Fruit fly (Drosophila melanogaster) whole organism, prepupa: ENCODE data around the gene t-cup.

ENCODE experiments used
- Blimp-1 ChIP-seq: fragments of 200-800 bp; sonication (Bioruptor generic); optimal IDR thresholded peaks from 3 replicates; lab custom pipeline; 2017; ENCODE audit warnings: missing biosample characterization, missing genetic modification characterization, mild to moderate bottlenecking, moderate library complexity, missing genetic modification reagents
- CG10631 ChIP-seq: fragments of 200-800 bp; sonication (Bioruptor generic); optimal IDR thresholded peaks from 2 replicates; lab custom pipeline; 2016; ENCODE audit warnings: missing biosample characterization, missing genetic modification characterization
- CG10669 ChIP-seq: fragments of 200-800 bp; sonication (Bioruptor generic); optimal IDR thresholded peaks from 3 replicates; lab custom pipeline; 2018; ENCODE audit warnings: missing biosample characterization, mild to moderate bottlenecking, missing genetic modification characterization, moderate library complexity
- CG11294 ChIP-seq: fragments of 200-800 bp; sonication (Bioruptor generic); IDR thresholded peaks from 2 replicates; pipeline ENCODE4 v1.3.6; 2022; ENCODE audit warnings: missing biosample characterization, missing genetic modification characterization
- CG11902 ChIP-seq: fragments of 200-800 bp; sonication (Bioruptor generic); optimal IDR thresholded peaks from 3 replicates; lab custom pipeline; 2016; ENCODE audit warnings: missing biosample characterization, missing genetic modification characterization
- CG15336 ChIP-seq: fragments of 200-800 bp; sonication (Bioruptor generic); IDR thresholded peaks from 2 replicates; pipeline ENCODE4 v1.3.6; 2022; ENCODE audit warnings: missing biosample characterization, missing genetic modification characterization
- CG1621 ChIP-seq: fragments of 200-800 bp; sonication (Bioruptor generic); optimal IDR thresholded peaks from 3 replicates; lab custom pipeline; 2018; ENCODE audit warnings: missing biosample characterization, mild to moderate bottlenecking, missing genetic modification characterization
- CG16779 ChIP-seq: fragments of 200-800 bp; sonication (Bioruptor generic); optimal IDR thresholded peaks from 3 replicates; lab custom pipeline; 2017; ENCODE audit warnings: missing biosample characterization, mild to moderate bottlenecking, missing genetic modification characterization
- CG3032 ChIP-seq: fragments of 200-800 bp; optimal IDR thresholded peaks from 2 replicates; lab custom pipeline; 2019; ENCODE audit warnings: missing biosample characterization, mild to moderate bottlenecking, missing genetic modification characterization, moderate library complexity
- CG32006 ChIP-seq: fragments of 200-800 bp; sonication (Bioruptor generic); optimal IDR thresholded peaks from 3 replicates; lab custom pipeline; 2017; ENCODE audit warnings: missing biosample characterization, mild to moderate bottlenecking, missing genetic modification characterization
- CG3919 ChIP-seq: fragments of 200-800 bp; sonication (Bioruptor generic); optimal IDR thresholded peaks from 3 replicates; lab custom pipeline; 2016; ENCODE audit warnings: missing biosample characterization, missing genetic modification characterization
- CG6163 ChIP-seq: fragments of 200-800 bp; sonication (Bioruptor generic); IDR thresholded peaks from 3 replicates; pipeline ENCODE4 v1.3.6; 2022; ENCODE audit warnings: missing biosample characterization, missing genetic modification characterization
- CG6276 ChIP-seq: fragments of 200-800 bp; sonication (Bioruptor generic); optimal IDR thresholded peaks from 2 replicates; lab custom pipeline; 2017; ENCODE audit warnings: missing biosample characterization, mild to moderate bottlenecking, missing genetic modification characterization
- CG6792 ChIP-seq: fragments of 200-800 bp; sonication (Bioruptor generic); optimal IDR thresholded peaks from 3 replicates; lab custom pipeline; 2016; ENCODE audit warnings: missing biosample characterization, missing genetic modification characterization
- CG6808 ChIP-seq: fragments of 200-800 bp; sonication (Bioruptor generic); optimal IDR thresholded peaks from 3 replicates; lab custom pipeline; 2017; ENCODE audit warnings: missing biosample characterization, missing genetic modification characterization, mild to moderate bottlenecking, moderate library complexity, missing genetic modification reagents
- CG6854 ChIP-seq: fragments of 200-800 bp; sonication (Bioruptor generic); optimal IDR thresholded peaks from 2 replicates; lab custom pipeline; 2017; ENCODE audit warnings: missing biosample characterization, mild to moderate bottlenecking, missing genetic modification characterization
- CG7368 ChIP-seq: fragments of 200-800 bp; sonication (Bioruptor generic); optimal IDR thresholded peaks from 3 replicates; lab custom pipeline; 2016; ENCODE audit warnings: missing biosample characterization, missing genetic modification characterization
- CG8319 ChIP-seq: fragments of 200-800 bp; sonication (Bioruptor generic); optimal IDR thresholded peaks from 3 replicates; lab custom pipeline; 2016; ENCODE audit warnings: missing biosample characterization, missing genetic modification characterization
- CG9139 ChIP-seq: fragments of 200-800 bp; sonication (Bioruptor generic); optimal IDR thresholded peaks from 3 replicates; lab custom pipeline; 2017; ENCODE audit warnings: missing biosample characterization, mild to moderate bottlenecking, missing genetic modification characterization
- Eip75B ChIP-seq: fragments of 200-800 bp; sonication (Bioruptor generic); optimal IDR thresholded peaks from 3 replicates; lab custom pipeline; 2016; ENCODE audit warnings: missing biosample characterization, missing genetic modification characterization
- Eip78C ChIP-seq: fragments of 200-800 bp; sonication (Bioruptor generic); peaks from one replicate; lab custom pipeline; 2016; ENCODE audit warnings: missing biosample characterization, missing genetic modification characterization
- Eip93F ChIP-seq: fragments of 200-800 bp; sonication (Bioruptor generic); optimal IDR thresholded peaks from 2 replicates; lab custom pipeline; 2016; ENCODE audit warnings: missing biosample characterization, mild to moderate bottlenecking, missing genetic modification characterization
- Ets96B ChIP-seq: fragments of 200-800 bp; optimal IDR thresholded peaks from 2 replicates; lab custom pipeline; 2019; ENCODE audit warnings: missing biosample characterization, mild to moderate bottlenecking, missing genetic modification characterization, moderate library complexity
- Hr38 ChIP-seq: sonication (Bioruptor generic); optimal IDR thresholded peaks from 2 replicates; lab custom pipeline; 2016; ENCODE audit warnings: missing biosample characterization, missing genetic modification characterization
- Hr39 ChIP-seq: fragments of 200-800 bp; sonication (Bioruptor generic); optimal IDR thresholded peaks from 2 replicates; lab custom pipeline; 2016; ENCODE audit warnings: missing biosample characterization, missing genetic modification characterization
- Hr4 ChIP-seq: fragments of 200-800 bp; sonication (Bioruptor generic); optimal IDR thresholded peaks from 3 replicates; lab custom pipeline; 2016; ENCODE audit warnings: missing biosample characterization, missing genetic modification characterization
- Lpt ChIP-seq: fragments of 200-800 bp; sonication (Bioruptor generic); optimal IDR thresholded peaks from 3 replicates; lab custom pipeline; 2016; ENCODE audit warnings: missing biosample characterization, missing genetic modification characterization
- Met ChIP-seq: fragments of 200-800 bp; sonication (Bioruptor generic); optimal IDR thresholded peaks from 3 replicates; lab custom pipeline; 2016; ENCODE audit warnings: missing biosample characterization, missing genetic modification characterization
- OdsH ChIP-seq: fragments of 200-800 bp; sonication (Bioruptor generic); optimal IDR thresholded peaks from 3 replicates; lab custom pipeline; 2016; ENCODE audit warnings: missing biosample characterization, missing genetic modification characterization
- Sox14 ChIP-seq: fragments of 200-800 bp; sonication (Bioruptor generic); optimal IDR thresholded peaks from 3 replicates; lab custom pipeline; 2016; ENCODE audit warnings: missing biosample characterization, missing genetic modification characterization
- acj6 ChIP-seq: fragments of 200-800 bp; sonication (Bioruptor generic); optimal IDR thresholded peaks from 3 replicates; lab custom pipeline; 2016; ENCODE audit warnings: missing biosample characterization, missing genetic modification characterization
- dsx ChIP-seq: fragments of 200-800 bp; optimal IDR thresholded peaks from 3 replicates; lab custom pipeline; 2019; ENCODE audit warnings: missing biosample characterization, mild to moderate bottlenecking, missing genetic modification characterization, moderate library complexity; ENCODE audit not compliant: poor library complexity, severe bottlenecking
- eg ChIP-seq: fragments of 200-800 bp; sonication (Bioruptor generic); IDR thresholded peaks from 3 replicates; pipeline ENCODE4 v1.3.6; 2022; ENCODE audit warnings: missing biosample characterization, missing genetic modification characterization
- esn ChIP-seq: fragments of 200-800 bp; sonication (Bioruptor generic); optimal IDR thresholded peaks from 2 replicates; lab custom pipeline; 2016; ENCODE audit warnings: missing biosample characterization, mild to moderate bottlenecking, missing genetic modification characterization, moderate library complexity
- fd59A ChIP-seq: fragments of 200-800 bp; sonication (Bioruptor generic); optimal IDR thresholded peaks from 2 replicates; lab custom pipeline; 2017; ENCODE audit warnings: missing biosample characterization, mild to moderate bottlenecking, missing genetic modification characterization, missing genetic modification reagents
- fd85E ChIP-seq: fragments of 200-800 bp; sonication (Bioruptor generic); optimal IDR thresholded peaks from 3 replicates; lab custom pipeline; 2016; ENCODE audit warnings: missing biosample characterization, missing genetic modification characterization
- lz ChIP-seq: fragments of 200-800 bp; sonication (Bioruptor generic); optimal IDR thresholded peaks from 3 replicates; lab custom pipeline; 2016; ENCODE audit warnings: missing biosample characterization, missing genetic modification characterization
- net ChIP-seq: fragments of 200-800 bp; sonication (Bioruptor generic); optimal IDR thresholded peaks from 3 replicates; lab custom pipeline; 2016; ENCODE audit warnings: missing biosample characterization, missing genetic modification characterization
- pdm3 ChIP-seq: fragments of 200-800 bp; sonication (Bioruptor generic); optimal IDR thresholded peaks from 3 replicates; lab custom pipeline; 2016; ENCODE audit warnings: missing biosample characterization, missing genetic modification characterization
- salr ChIP-seq, 2 experiments: fragments of 200-800 bp; sonication (Bioruptor generic); optimal IDR thresholded peaks; 3 replicates each; lab custom pipeline; 2016 to 2018; ENCODE audit warnings: missing biosample characterization in 2 of 2, missing genetic modification characterization in 2 of 2, mild to moderate bottlenecking in 1 of 2
- spab ChIP-seq: fragments of 200-800 bp; sonication (Bioruptor generic); optimal IDR thresholded peaks from 2 replicates; lab custom pipeline; 2017; ENCODE audit warnings: missing biosample characterization, mild to moderate bottlenecking, missing genetic modification characterization, missing genetic modification reagents
- ss ChIP-seq, 2 experiments: fragments of 200-800 bp; sonication (Bioruptor generic); optimal IDR thresholded peaks; 2 replicates in 1 of 2; 3 replicates in 1 of 2; lab custom pipeline; 2017 to 2018; ENCODE audit warnings: mild to moderate bottlenecking in 2 of 2, missing biosample characterization in 2 of 2, missing genetic modification characterization in 2 of 2, moderate library complexity in 1 of 2
- svp ChIP-seq: fragments of 200-800 bp; sonication (Bioruptor generic); peaks from one replicate; lab custom pipeline; 2016; ENCODE audit warnings: missing biosample characterization, missing genetic modification characterization
- topi ChIP-seq: fragments of 200-800 bp; sonication (Bioruptor generic); optimal IDR thresholded peaks from 3 replicates; lab custom pipeline; 2016; ENCODE audit warnings: missing biosample characterization, missing genetic modification characterization
- vri ChIP-seq: fragments of 200-800 bp; sonication (Bioruptor generic); optimal IDR thresholded peaks from 3 replicates; lab custom pipeline; 2016; ENCODE audit warnings: missing biosample characterization, mild to moderate bottlenecking, missing genetic modification characterization

The t-cup gene

DNA sequence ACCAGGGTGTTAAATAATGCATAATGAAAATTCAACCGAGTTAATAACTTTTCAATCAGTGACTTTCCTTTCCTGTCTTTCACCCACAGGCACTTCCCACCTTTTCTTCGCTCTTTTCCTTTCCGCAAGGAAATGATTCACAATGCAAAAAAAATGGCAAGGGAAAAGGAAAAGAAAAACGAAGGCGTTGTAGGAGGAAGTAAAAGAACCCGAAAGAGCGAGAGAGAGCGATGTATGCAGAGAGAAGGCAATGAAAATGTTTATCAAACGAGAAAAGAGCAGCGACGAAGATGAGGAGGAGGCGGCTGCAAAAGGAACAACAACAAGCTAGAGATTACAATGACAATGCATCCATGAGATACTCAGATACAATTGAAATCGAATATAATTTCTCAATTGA is 46.7 kb upstream of the t-cup start:
- TF ChIP-seq CG6792 (GFP tag; lab: Kevin White, UChicago) = no peak
- TF ChIP-seq Eip78C = peak; percentile 42
- TF ChIP-seq CG3919 (GFP tag; lab: Kevin White, UChicago) = no peak
- peak; percentile 55; the same call in 2 of the 3 replicates for TF ChIP-seq CG6163 (GFP tag; lab: Robert Waterston, UW)
- no peak for TF ChIP-seq CG11294 (GFP tag; lab: Robert Waterston, UW)
- TF ChIP-seq CG3032 (tag; lab: Kevin White, UChicago) = peak; percentile 36
- TF ChIP-seq Eip75B (GFP tag; lab: Kevin White, UChicago) = no peak
- peak; percentile 26 for TF ChIP-seq CG10669 (GFP tag; lab: Kevin White, UChicago)
- peak; percentile 25 for TF ChIP-seq CG6276
- TF ChIP-seq Ets96B (tag; lab: Kevin White, UChicago) = peak; percentile 31
- TF ChIP-seq dsx (GFP tag; lab: Kevin White, UChicago) = peak; percentile 8
- peak; percentile 31 to 44 for TF ChIP-seq ss (GFP tag; optimal IDR thresholded peaks at IDR 0.05; lab: Kevin White, UChicago)
- peak; percentile 4 for TF ChIP-seq spab
- TF ChIP-seq CG32006 = no peak
- TF ChIP-seq CG1621 (tag; lab: Kevin White, UChicago) = peak; percentile 35
- TF ChIP-seq Lpt (GFP tag; lab: Kevin White, UChicago) = peak; percentile 30
- peak; percentile 16 for TF ChIP-seq CG9139
- no peak for TF ChIP-seq CG6854 (GFP tag; lab: Kevin White, UChicago)
- TF ChIP-seq CG15336 (GFP tag; lab: Robert Waterston, UW) = peak; percentile 31; the same call in 1 of the 2 replicates
- TF ChIP-seq Hr38 (GFP tag; lab: Kevin White, UChicago) = no peak
- TF ChIP-seq lz (GFP tag; lab: Kevin White, UChicago) = no peak
- TF ChIP-seq CG10631 = no peak
- TF ChIP-seq eg (GFP tag; lab: Robert Waterston, UW) = no peak; the same call in 2 of the 3 replicates
- no peak for TF ChIP-seq CG7368 (GFP tag; lab: Kevin White, UChicago)
- TF ChIP-seq pdm3 (GFP tag; lab: Kevin White, UChicago) = no peak
- no peak for TF ChIP-seq Met (GFP tag; lab: Kevin White, UChicago)
- no peak for TF ChIP-seq OdsH (GFP tag; lab: Kevin White, UChicago)
- no peak for TF ChIP-seq CG8319
- TF ChIP-seq CG6808 (GFP tag; lab: Kevin White, UChicago) = peak; percentile 63
- no peak for TF ChIP-seq fd85E (GFP tag; lab: Kevin White, UChicago)

dm6 chr2L:12543107-12543615 is 46.0 kb upstream of the t-cup start:
- TF ChIP-seq acj6 (GFP tag; lab: Kevin White, UChicago) = no peak
- peak; percentile 84; the same call in 2 of the 3 replicates for TF ChIP-seq eg (GFP tag; lab: Robert Waterston, UW)
- TF ChIP-seq CG6854 (GFP tag; lab: Kevin White, UChicago) = peak; percentile 83
- peak; percentile 40 for TF ChIP-seq CG7368 (GFP tag; lab: Kevin White, UChicago)
- TF ChIP-seq CG11294 (GFP tag; lab: Robert Waterston, UW) = peak; percentile 47; the same call in 1 of the 2 replicates
- no peak for TF ChIP-seq Met (GFP tag; lab: Kevin White, UChicago)
- peak; percentile 32 for TF ChIP-seq spab
- TF ChIP-seq CG11902 (GFP tag; lab: Kevin White, UChicago) = no peak
- peak in 1 of 2 experiments; percentile 34 for TF ChIP-seq salr (GFP tag; optimal IDR thresholded peaks at IDR 0.05; lab: Kevin White, UChicago)
- TF ChIP-seq CG16779 = peak; percentile 83
- TF ChIP-seq CG32006 = peak; percentile 46
- TF ChIP-seq fd85E (GFP tag; lab: Kevin White, UChicago) = peak; percentile 83
- no peak for TF ChIP-seq Hr39
- no peak for TF ChIP-seq esn (GFP tag; lab: Kevin White, UChicago)
- peak; percentile 45 for TF ChIP-seq net (GFP tag; lab: Kevin White, UChicago)
- peak; percentile 26 for TF ChIP-seq Blimp-1 (GFP tag; lab: Kevin White, UChicago)
- no peak for TF ChIP-seq OdsH (GFP tag; lab: Kevin White, UChicago)
- no peak for TF ChIP-seq Eip93F (GFP tag; lab: Kevin White, UChicago)
- TF ChIP-seq svp (GFP tag; lab: Kevin White, UChicago) = peak; percentile 71
- peak; percentile 57 for TF ChIP-seq CG6808 (GFP tag; lab: Kevin White, UChicago)
- TF ChIP-seq topi = peak; percentile 12
- no peak for TF ChIP-seq Hr38 (GFP tag; lab: Kevin White, UChicago)
- TF ChIP-seq CG6276 = peak; percentile 70
- TF ChIP-seq Ets96B (tag; lab: Kevin White, UChicago) = peak; percentile 20
- no peak for TF ChIP-seq vri (GFP tag; lab: Kevin White, UChicago)
- TF ChIP-seq Hr4 (GFP tag; lab: Kevin White, UChicago) = no peak
- TF ChIP-seq Eip78C = peak; percentile 33
- TF ChIP-seq Eip75B (GFP tag; lab: Kevin White, UChicago) = peak; percentile 31
- peak; percentile 46 for TF ChIP-seq CG1621 (tag; lab: Kevin White, UChicago)
- peak; percentile 52 for TF ChIP-seq Sox14 (GFP tag; lab: Kevin White, UChicago)
- TF ChIP-seq lz (GFP tag; lab: Kevin White, UChicago) = no peak
- peak; percentile 72 for TF ChIP-seq Lpt (GFP tag; lab: Kevin White, UChicago)
- no peak for TF ChIP-seq CG10631
- TF ChIP-seq CG10669 (GFP tag; lab: Kevin White, UChicago) = peak; percentile 24
- peak; percentile 71 to 75 for TF ChIP-seq ss (GFP tag; optimal IDR thresholded peaks at IDR 0.05; lab: Kevin White, UChicago)
- peak; percentile 13 for TF ChIP-seq CG6792 (GFP tag; lab: Kevin White, UChicago)
- no peak for TF ChIP-seq fd59A (GFP tag; lab: Kevin White, UChicago)
